Worm (Caenorhabditis elegans): ENCODE data around the gene Y22F5A.11.

DNA sequence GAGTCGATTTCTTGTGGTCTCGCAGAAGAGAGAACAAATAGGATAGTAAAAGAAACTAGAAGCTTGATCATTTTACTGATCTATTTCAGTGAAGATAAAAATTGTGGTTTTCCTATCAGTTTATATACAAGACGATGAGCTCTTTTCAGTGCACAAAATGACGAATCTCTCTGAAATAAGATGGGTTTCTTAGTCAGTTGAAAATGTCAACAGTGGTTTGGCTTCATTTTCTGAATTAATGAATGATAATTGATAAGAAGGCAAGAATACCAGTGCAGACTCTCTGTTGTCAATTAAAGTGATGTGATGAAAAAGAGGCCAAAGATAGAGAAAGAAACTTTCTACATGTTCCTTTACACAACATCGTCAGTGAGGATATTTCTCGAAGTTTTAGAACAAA is 5.9 kb upstream of the Y22F5A.11 start, which contains the start of gene lys-2:
- no peak for TF ChIP-seq klf-2 (GFP tag; conservative IDR thresholded peaks at IDR 0.05)
- no peak for TF ChIP-seq cog-1 (tag; optimal IDR thresholded peaks at IDR 0.05)
- TF ChIP-seq ztf-29 (GFP tag; IDR thresholded peaks at IDR 0.05) = no peak

Data from whole organism, midembryonic.